Fruit fly (Drosophila melanogaster) S2 (cell line): ENCODE results near the gene CG16772.

Experiments
- CG8478 ChIP-seq: fragments of >200 bp; optimal IDR thresholded peaks from 2 replicates; lab custom pipeline; 2018
- CTCF ChIP-seq, 2 experiments: fragments of >200 bp; optimal IDR thresholded peaks; 2 replicates each; lab custom pipeline; 2018

The CG16772 gene

dm6 chr2L:19962252-19962729 is at the start of gene CG16772, which contains the start of gene CG13965:
CG16772 (plus strand) TSS chr2L:19962679.
CG13965 (minus strand) TSS chr2L:19962352.
- TF ChIP-seq CTCF (optimal IDR thresholded peaks at IDR 0.05; lab: Kevin White, UChicago) (no peak), CG8478 (lab: Kevin White, UChicago) (no peak)

DNA sequence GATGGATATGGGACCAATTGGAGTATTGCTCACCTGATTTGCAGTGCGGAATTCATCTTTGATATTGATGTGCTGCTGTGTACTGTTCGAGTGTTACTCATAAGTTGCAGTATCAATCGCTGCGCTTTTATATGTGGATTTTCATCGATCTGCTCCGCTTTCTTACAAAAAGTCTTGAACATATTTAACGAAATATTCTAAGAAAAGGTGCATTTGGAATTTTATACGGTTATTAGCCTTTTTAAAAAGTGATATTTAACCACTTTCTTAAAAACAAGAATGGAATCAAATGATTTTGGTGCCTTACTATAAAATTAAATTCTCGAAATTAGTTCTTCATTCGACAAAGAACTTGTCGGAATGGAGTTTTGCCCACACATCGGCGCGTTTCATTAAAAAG is 49.1 kb upstream of the CG16772 start, which contains the start of gene TotE:
Gene TotE (minus strand): TSS at position 101 of the 400 bp plus-strand sequence.
- TF ChIP-seq CG8478 (lab: Kevin White, UChicago) (no peak), CTCF (optimal IDR thresholded peaks at IDR 0.05; lab: Kevin White, UChicago) (no peak)

- TF ChIP-seq CTCF (optimal IDR thresholded peaks at IDR 0.05; lab: Kevin White, UChicago): peak; percentile 32 to 75
- TF ChIP-seq CG8478 (lab: Kevin White, UChicago): no peak
Measured at dm6 chr2L:19915195-19915594, 47.3 kb upstream of the CG16772 start.

DNA sequence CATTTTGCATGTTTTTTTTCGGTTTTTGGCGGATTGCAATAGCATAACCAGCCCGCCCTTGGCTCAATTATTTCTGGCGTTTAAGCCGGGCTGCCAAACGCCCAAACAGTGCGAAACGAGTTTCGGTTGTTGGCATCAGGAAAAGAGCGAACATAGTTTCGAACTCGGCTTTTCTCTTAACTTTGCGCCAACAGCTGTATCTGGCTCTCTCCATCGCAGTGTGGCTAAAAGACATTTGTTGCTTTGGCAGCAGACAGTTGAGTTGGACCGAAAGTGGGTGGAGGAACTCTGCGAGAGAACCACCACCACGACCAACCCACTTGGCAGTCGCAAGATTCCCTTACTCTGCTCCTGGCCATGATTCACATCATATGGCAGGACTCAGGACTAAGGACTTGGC is 45.5 kb upstream of the CG16772 start:
- no peak for TF ChIP-seq CTCF (optimal IDR thresholded peaks at IDR 0.05; lab: Kevin White, UChicago)
- TF ChIP-seq CG8478 (lab: Kevin White, UChicago): no peak

dm6 chr2L:19917860-19918259 is 44.6 kb upstream of the CG16772 start:
- no peak for TF ChIP-seq CG8478 (lab: Kevin White, UChicago)
- no peak for TF ChIP-seq CTCF (optimal IDR thresholded peaks at IDR 0.05; lab: Kevin White, UChicago)

DNA sequence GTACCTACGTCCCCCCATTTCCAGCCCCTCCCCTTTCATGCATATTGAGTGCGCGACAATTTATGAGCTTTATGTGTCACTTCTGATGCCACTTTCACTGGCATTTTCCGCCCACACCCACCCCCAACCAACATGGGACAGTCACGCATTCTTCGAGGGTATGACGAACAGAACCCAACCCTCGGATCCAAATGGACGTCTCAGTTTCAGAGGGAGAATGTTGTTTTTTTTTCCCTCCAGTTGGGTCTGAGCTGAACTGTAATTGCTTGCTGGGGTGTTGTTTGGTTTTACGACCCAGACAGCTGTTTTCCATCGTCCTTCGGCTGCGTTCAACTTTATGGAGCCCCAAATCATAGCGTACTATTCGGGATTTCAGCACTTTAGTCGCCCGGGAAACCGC is 38.7 kb upstream of the CG16772 start:
- no peak for TF ChIP-seq CG8478 (lab: Kevin White, UChicago)
- no peak for TF ChIP-seq CTCF (optimal IDR thresholded peaks at IDR 0.05; lab: Kevin White, UChicago)

dm6 chr2L:19930102-19930501 is 32.4 kb upstream of the CG16772 start:
- TF ChIP-seq CTCF (optimal IDR thresholded peaks at IDR 0.05; lab: Kevin White, UChicago) (no peak), CG8478 (lab: Kevin White, UChicago) (no peak)

- TF ChIP-seq CTCF (optimal IDR thresholded peaks at IDR 0.05; lab: Kevin White, UChicago) (no peak), CG8478 (lab: Kevin White, UChicago) (no peak)
Measured at dm6 chr2L:19932523-19932922, 30.0 kb upstream of the CG16772 start.

dm6 chr2L:19935085-19935846 is 27.2 kb upstream of the CG16772 start:
- TF ChIP-seq CG8478 (lab: Kevin White, UChicago): no peak
- TF ChIP-seq CTCF (optimal IDR thresholded peaks at IDR 0.05; lab: Kevin White, UChicago): no peak

dm6 chr2L:19937804-19938461 is 24.5 kb upstream of the CG16772 start:
- TF ChIP-seq CG8478 (lab: Kevin White, UChicago): no peak
- no peak for TF ChIP-seq CTCF (optimal IDR thresholded peaks at IDR 0.05; lab: Kevin White, UChicago)

- TF ChIP-seq CTCF (optimal IDR thresholded peaks at IDR 0.05; lab: Kevin White, UChicago): no peak
- TF ChIP-seq CG8478 (lab: Kevin White, UChicago): no peak
Measured at dm6 chr2L:19940036-19940435, 22.4 kb upstream of the CG16772 start.

- TF ChIP-seq CG8478 (lab: Kevin White, UChicago) (no peak), CTCF (optimal IDR thresholded peaks at IDR 0.05; lab: Kevin White, UChicago) (no peak)
Measured at dm6 chr2L:19941352-19941851, 21.1 kb upstream of the CG16772 start.

DNA sequence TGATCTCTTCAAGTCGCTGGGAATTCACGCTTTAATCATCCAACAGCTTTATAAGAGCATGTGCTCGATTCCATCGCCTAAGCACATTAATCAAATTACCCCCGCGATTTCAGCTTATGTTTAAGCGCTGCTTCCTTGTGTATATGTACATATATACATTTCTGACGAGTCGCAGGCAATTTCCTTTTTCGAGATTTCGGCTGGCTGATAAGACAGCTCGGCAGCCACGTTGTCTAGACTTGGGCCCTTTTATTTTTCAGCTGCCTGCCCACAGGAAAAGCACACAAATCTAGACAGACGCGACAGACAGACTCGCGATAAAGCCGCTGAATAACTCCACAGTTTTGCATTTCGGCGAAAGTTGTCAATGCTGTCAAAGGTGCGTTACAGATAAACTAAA is 20.0 kb upstream of the CG16772 start:
- TF ChIP-seq CTCF (optimal IDR thresholded peaks at IDR 0.05; lab: Kevin White, UChicago): no peak
- TF ChIP-seq CG8478 (lab: Kevin White, UChicago): no peak

dm6 chr2L:19943112-19943511 is 19.4 kb upstream of the CG16772 start:
- TF ChIP-seq CTCF (optimal IDR thresholded peaks at IDR 0.05; lab: Kevin White, UChicago) (peak in 1 of 2 experiments; percentile 2), CG8478 (lab: Kevin White, UChicago) (no peak)
